Worm (Caenorhabditis elegans) whole organism, L1 larva: ENCODE data around the gene T09F3.4.

Experiments
- C04F5.9 ChIP-seq: sonication (generic microtip); optimal IDR thresholded peaks from 2 replicates; lab custom pipeline; 2016; ENCODE audit warnings: missing genetic modification characterization, missing compliant biosample characterization
- C16A3.4 ChIP-seq: fragments of 150-350 bp; optimal IDR thresholded peaks from 2 replicates; lab custom pipeline; 2014; ENCODE audit warnings: missing biosample characterization, missing genetic modification characterization
- C34B4.2 ChIP-seq: sonication (generic microtip); optimal IDR thresholded peaks from 2 replicates; lab custom pipeline; 2017; ENCODE audit warnings: mild to moderate bottlenecking, missing genetic modification characterization, missing compliant biosample characterization
- Y116A8C.19 ChIP-seq: sonication (generic microtip); optimal IDR thresholded peaks from 2 replicates; lab custom pipeline; 2016; ENCODE audit warnings: missing compliant biosample characterization, missing genetic modification characterization, borderline replicate concordance
- alr-1 ChIP-seq: fragments of 200-800 bp; sonication (Bioruptor generic); optimal IDR thresholded peaks from 2 replicates; lab custom pipeline; 2018; ENCODE audit warnings: borderline replicate concordance, mild to moderate bottlenecking, missing genetic modification characterization, missing compliant biosample characterization
- aly-2 ChIP-seq: fragments of 150-350 bp; optimal IDR thresholded peaks from 2 replicates; lab custom pipeline; 2014; ENCODE audit warnings: missing biosample characterization, missing genetic modification characterization
- blmp-1 ChIP-seq: fragments of 150-350 bp; optimal IDR thresholded peaks from 2 replicates; lab custom pipeline; 2014; ENCODE audit warnings: missing biosample characterization, missing genetic modification characterization
- ceh-63 ChIP-seq: fragments of 200-800 bp; sonication (Bioruptor generic); optimal IDR thresholded peaks from 2 replicates; lab custom pipeline; 2018; ENCODE audit warnings: mild to moderate bottlenecking, missing genetic modification characterization, missing compliant biosample characterization
- ceh-82 ChIP-seq, 3 experiments: fragments of 150-350 bp in 1 of 3; sonication (generic microtip) in 2 of 3; optimal IDR thresholded peaks; 2 replicates each; lab custom pipeline; 2014 to 2017; ENCODE audit warnings: missing biosample characterization in 3 of 3, missing genetic modification characterization in 3 of 3
- ceh-90 ChIP-seq: sonication (generic microtip); optimal IDR thresholded peaks from 2 replicates; lab custom pipeline; 2016; ENCODE audit warnings: missing genetic modification characterization, missing compliant biosample characterization
- dsc-1 ChIP-seq: sonication (generic microtip); optimal IDR thresholded peaks from 2 replicates; lab custom pipeline; 2016; ENCODE audit warnings: mild to moderate bottlenecking, missing genetic modification characterization, missing compliant biosample characterization
- efl-3 ChIP-seq: fragments of 200-800 bp; sonication (Bioruptor generic); optimal IDR thresholded peaks from 2 replicates; lab custom pipeline; 2018; ENCODE audit warnings: mild to moderate bottlenecking, missing genetic modification characterization, missing compliant biosample characterization
- egl-13 ChIP-seq: sonication (generic microtip); optimal IDR thresholded peaks from 2 replicates; lab custom pipeline; 2016; ENCODE audit warnings: missing genotype, missing genetic modification reagents, missing genetic modification characterization, missing compliant biosample characterization
- egl-27 ChIP-seq, 2 experiments: fragments of 150-350 bp in 1 of 2; sonication (generic microtip); optimal IDR thresholded peaks; 3 replicates each; lab custom pipeline; 2017 to 2018; ENCODE audit warnings: missing biosample characterization in 2 of 2, missing genetic modification characterization in 2 of 2, missing genetic modification reagents in 2 of 2
- elt-2 ChIP-seq: sonication (generic microtip); optimal IDR thresholded peaks from 2 replicates; lab custom pipeline; 2016; ENCODE audit warnings: missing genetic modification characterization, mild to moderate bottlenecking, inconsistent platforms, missing compliant biosample characterization, missing genetic modification reagents
- elt-3 ChIP-seq, 6 experiments: fragments of 150-350 bp in 1 of 6; sonication (generic microtip); optimal IDR thresholded peaks; 2 replicates each; lab custom pipeline; 2017 to 2018; ENCODE audit warnings: missing biosample characterization in 6 of 6, missing genetic modification characterization in 6 of 6, inconsistent platforms in 1 of 6
- fkh-10 ChIP-seq: sonication (generic microtip); optimal IDR thresholded peaks from 2 replicates; lab custom pipeline; 2017; ENCODE audit warnings: missing biosample characterization, missing genetic modification reagents, missing genetic modification characterization
- fkh-4 ChIP-seq: sonication (generic microtip); optimal IDR thresholded peaks from 2 replicates; lab custom pipeline; 2016; ENCODE audit warnings: missing compliant biosample characterization, missing genetic modification characterization, borderline replicate concordance
- fos-1 ChIP-seq: fragments of 150-350 bp; optimal IDR thresholded peaks from 2 replicates; lab custom pipeline; 2014; ENCODE audit warnings: missing biosample characterization, missing genetic modification characterization
- grh-1 ChIP-seq: fragments of 200-800 bp; sonication (Bioruptor generic); IDR thresholded peaks from 2 replicates; pipeline ENCODE4 v1.3.6; 2022; ENCODE audit warnings: missing genetic modification reagents, missing genetic modification characterization, missing compliant biosample characterization
- hlh-17 ChIP-seq: fragments of 200-800 bp; sonication (Bioruptor generic); optimal IDR thresholded peaks from 2 replicates; lab custom pipeline; 2018; ENCODE audit warnings: missing genetic modification characterization, mild to moderate bottlenecking, missing compliant biosample characterization, moderate library complexity, borderline replicate concordance
- hlh-4 ChIP-seq: sonication (generic microtip); optimal IDR thresholded peaks from 2 replicates; lab custom pipeline; 2016; ENCODE audit warnings: mild to moderate bottlenecking, missing genetic modification characterization, missing compliant biosample characterization
- irx-1 ChIP-seq: sonication (generic microtip); optimal IDR thresholded peaks from 2 replicates; lab custom pipeline; 2016; ENCODE audit warnings: missing genetic modification characterization, missing compliant biosample characterization
- isw-1 ChIP-seq: fragments of 200-800 bp; sonication (Bioruptor generic); IDR thresholded peaks from 2 replicates; pipeline ENCODE4 v1.3.6; 2022; ENCODE audit warnings: missing genetic modification characterization, missing compliant biosample characterization
- jun-1 ChIP-seq: fragments of 150-350 bp; optimal IDR thresholded peaks from 2 replicates; lab custom pipeline; 2014; ENCODE audit warnings: missing biosample characterization, missing genetic modification reagents, missing genetic modification characterization
- lin-13 ChIP-seq: fragments of 150-350 bp; optimal IDR thresholded peaks from 2 replicates; lab custom pipeline; 2014; ENCODE audit warnings: missing biosample characterization, missing genetic modification reagents, missing genetic modification characterization
- lin-14 ChIP-seq: fragments of 200-800 bp; sonication (Bioruptor generic); optimal IDR thresholded peaks from 2 replicates; lab custom pipeline; 2018; ENCODE audit warnings: mild to moderate bottlenecking, missing genetic modification characterization, moderate library complexity, missing compliant biosample characterization
- lin-39 ChIP-seq: fragments of 150-350 bp; optimal IDR thresholded peaks from 2 replicates; lab custom pipeline; 2014; ENCODE audit warnings: missing biosample characterization, missing genetic modification reagents, missing genetic modification characterization
- lir-3 ChIP-seq: sonication (generic microtip); optimal IDR thresholded peaks from 2 replicates; lab custom pipeline; 2016; ENCODE audit warnings: mild to moderate bottlenecking, missing genetic modification characterization, moderate library complexity, missing compliant biosample characterization; ENCODE audit not compliant: poor library complexity
- mdl-1 ChIP-seq, 2 experiments: fragments of 150-350 bp; optimal IDR thresholded peaks; 2 replicates each; lab custom pipeline; 2014 to 2017; ENCODE audit warnings: missing biosample characterization in 2 of 2, missing genetic modification characterization in 2 of 2, inconsistent platforms in 1 of 2
- mep-1 ChIP-seq: fragments of 150-350 bp; optimal IDR thresholded peaks from 2 replicates; lab custom pipeline; 2014; ENCODE audit warnings: missing biosample characterization, missing genetic modification characterization
- nhr-11 ChIP-seq: fragments of 150-350 bp; optimal IDR thresholded peaks from 2 replicates; lab custom pipeline; 2014; ENCODE audit warnings: missing biosample characterization, missing genetic modification characterization
- nhr-19 ChIP-seq: fragments of 200-800 bp; sonication (Bioruptor generic); conservative IDR thresholded peaks from 2 replicates; pipeline ENCODE4 v1.3.6; 2022; ENCODE audit warnings: missing genetic modification characterization, missing compliant biosample characterization
- nhr-28 ChIP-seq: fragments of 150-350 bp; optimal IDR thresholded peaks from 2 replicates; lab custom pipeline; 2014; ENCODE audit warnings: missing biosample characterization, missing genetic modification characterization
- nhr-47 ChIP-seq: sonication (generic microtip); optimal IDR thresholded peaks from 2 replicates; lab custom pipeline; 2016; ENCODE audit warnings: mild to moderate bottlenecking, missing genetic modification characterization, moderate library complexity, missing compliant biosample characterization
- nhr-76 ChIP-seq: sonication (generic microtip); optimal IDR thresholded peaks from 2 replicates; lab custom pipeline; 2017; ENCODE audit warnings: missing biosample characterization, missing genetic modification characterization
- nhr-77 ChIP-seq: fragments of 150-350 bp; optimal IDR thresholded peaks from 2 replicates; lab custom pipeline; 2014; ENCODE audit warnings: missing biosample characterization, missing genetic modification characterization
- nhr-90 ChIP-seq: sonication (generic microtip); optimal IDR thresholded peaks from 2 replicates; lab custom pipeline; 2016; ENCODE audit warnings: mild to moderate bottlenecking, missing genetic modification characterization, missing compliant biosample characterization; ENCODE audit not compliant: poor library complexity
- pax-3 ChIP-seq: fragments of 200-800 bp; sonication (Bioruptor generic); optimal IDR thresholded peaks from 2 replicates; lab custom pipeline; 2018; ENCODE audit warnings: mild to moderate bottlenecking, missing genetic modification characterization, moderate library complexity, missing compliant biosample characterization
- pqm-1 ChIP-seq: sonication (generic microtip); optimal IDR thresholded peaks from 3 replicates; lab custom pipeline; 2017; ENCODE audit warnings: missing biosample characterization, missing genetic modification characterization
- snu-23 ChIP-seq: sonication (generic microtip); optimal IDR thresholded peaks from 2 replicates; lab custom pipeline; 2016; ENCODE audit warnings: missing genetic modification characterization, missing compliant biosample characterization
- sox-4 ChIP-seq: sonication (generic microtip); optimal IDR thresholded peaks from 2 replicates; lab custom pipeline; 2016; ENCODE audit warnings: missing genetic modification characterization, missing compliant biosample characterization
- sup-37 ChIP-seq: fragments of 200-800 bp; sonication (Bioruptor generic); optimal IDR thresholded peaks from 2 replicates; lab custom pipeline; 2018; ENCODE audit warnings: mild to moderate bottlenecking, missing genetic modification characterization, missing compliant biosample characterization
- swsn-7 ChIP-seq: sonication (generic microtip); optimal IDR thresholded peaks from 2 replicates; lab custom pipeline; 2016; ENCODE audit warnings: missing genetic modification characterization, missing compliant biosample characterization
- tbx-2 ChIP-seq: sonication (generic microtip); optimal IDR thresholded peaks from 2 replicates; lab custom pipeline; 2016; ENCODE audit warnings: missing genetic modification characterization, missing compliant biosample characterization
- tlp-1 ChIP-seq: fragments of 150-350 bp; optimal IDR thresholded peaks from 2 replicates; lab custom pipeline; 2014; ENCODE audit warnings: missing biosample characterization, missing genetic modification characterization
- unc-130 ChIP-seq: fragments of 150-350 bp; optimal IDR thresholded peaks from 2 replicates; lab custom pipeline; 2017; ENCODE audit warnings: missing biosample characterization, missing genetic modification characterization, inconsistent platforms
- unc-30 ChIP-seq: sonication (generic microtip); optimal IDR thresholded peaks from 2 replicates; lab custom pipeline; 2017; ENCODE audit warnings: missing biosample characterization, missing genetic modification characterization
- unc-98 ChIP-seq: fragments of 200-800 bp; sonication (Bioruptor generic); IDR thresholded peaks from 2 replicates; pipeline ENCODE4 v1.3.6; 2022; ENCODE audit warnings: missing genetic modification characterization, missing compliant biosample characterization
- vab-15 ChIP-seq: sonication (generic microtip); optimal IDR thresholded peaks from 2 replicates; lab custom pipeline; 2017; ENCODE audit warnings: missing genotype, mild to moderate bottlenecking, missing genetic modification characterization, missing compliant biosample characterization
- xbp-1 ChIP-seq: sonication (generic microtip); optimal IDR thresholded peaks from 2 replicates; lab custom pipeline; 2016; ENCODE audit warnings: missing genetic modification characterization, missing compliant biosample characterization
- ztf-11 ChIP-seq, 2 experiments: sonication (generic microtip); optimal IDR thresholded peaks; 2 replicates each; lab custom pipeline; 2016 to 2017; ENCODE audit warnings: missing genetic modification characterization in 2 of 2, missing biosample characterization in 1 of 2, missing compliant biosample characterization in 1 of 2

T09F3.4 gene

ce11 chrII:10395303-10395757 lies at the start of gene T09F3.4:
T09F3.4 (plus strand) TSS chrII:10395707.
- TF ChIP-seq ztf-11 (tag; optimal IDR thresholded peaks at IDR 0.05; lab: Kevin White, UChicago), result peak in 1 of 2 experiments; percentile 85
- peak; percentile 84 for TF ChIP-seq sox-4
- TF ChIP-seq mep-1 (tag; lab: Kevin White, UChicago), result peak; percentile 72
- TF ChIP-seq ceh-63 (GFP tag; lab: Kevin White, UChicago), result no peak
- peak; percentile 86 for TF ChIP-seq ceh-90 (tag; lab: Kevin White, UChicago)
- peak in 1 of 3 experiments; percentile 38 for TF ChIP-seq ceh-82 (tag; optimal IDR thresholded peaks at IDR 0.05; lab: Kevin White, UChicago)
- TF ChIP-seq irx-1, result peak; percentile 82
- TF ChIP-seq fos-1 (tag; lab: Kevin White, UChicago), result no peak
- peak; percentile 91 for TF ChIP-seq fkh-4 (tag; lab: Kevin White, UChicago)
- no peak for TF ChIP-seq sup-37 (GFP tag; lab: Kevin White, UChicago)
- peak; percentile 31 for TF ChIP-seq lin-39 (tag; lab: Kevin White, UChicago)
- TF ChIP-seq pqm-1 (tag; lab: Kevin White, UChicago), result no peak
- TF ChIP-seq dsc-1 (tag; lab: Kevin White, UChicago), result peak; percentile 83
- no peak for TF ChIP-seq jun-1 (tag; lab: Kevin White, UChicago)
- no peak for TF ChIP-seq nhr-11 (tag; lab: Kevin White, UChicago)
- TF ChIP-seq pax-3 (tag; lab: Kevin White, UChicago), result peak; percentile 76
- TF ChIP-seq nhr-19 (GFP tag; lab: Robert Waterston, UW), result peak; percentile 75
- TF ChIP-seq Y116A8C.19 (tag; lab: Kevin White, UChicago), result peak; percentile 33
- no peak for TF ChIP-seq efl-3 (GFP tag; lab: Kevin White, UChicago)
- peak; percentile 74 for TF ChIP-seq C04F5.9 (tag; lab: Kevin White, UChicago)
- no peak for TF ChIP-seq aly-2
- peak; percentile 56 for TF ChIP-seq elt-2 (tag; lab: Kevin White, UChicago)
- TF ChIP-seq nhr-90 (tag; lab: Kevin White, UChicago), result peak; percentile 82
- TF ChIP-seq xbp-1, result peak; percentile 78
- TF ChIP-seq nhr-76 (tag; lab: Kevin White, UChicago), result no peak
- no peak for TF ChIP-seq nhr-28 (tag; lab: Kevin White, UChicago)
- peak; percentile 79 for TF ChIP-seq snu-23 (GFP tag; lab: Kevin White, UChicago)
- TF ChIP-seq isw-1 (GFP tag; lab: Robert Waterston, UW), result peak; percentile 48
- TF ChIP-seq elt-3 (tag; optimal IDR thresholded peaks at IDR 0.05; lab: Kevin White, UChicago), result peak in 1 of 6 experiments; percentile 35
- peak; percentile 82 for TF ChIP-seq tbx-2 (tag; lab: Kevin White, UChicago)
- TF ChIP-seq nhr-77 (tag; lab: Kevin White, UChicago), result no peak
- no peak for TF ChIP-seq egl-27 (tag; optimal IDR thresholded peaks at IDR 0.05; lab: Kevin White, UChicago)
- TF ChIP-seq C34B4.2 (tag; lab: Kevin White, UChicago), result no peak
- TF ChIP-seq hlh-4 (tag; lab: Kevin White, UChicago), result peak; percentile 42
- peak; percentile 38 for TF ChIP-seq C16A3.4
- TF ChIP-seq vab-15 (tag; lab: Kevin White, UChicago), result no peak
- TF ChIP-seq mdl-1 (tag; optimal IDR thresholded peaks at IDR 0.05; lab: Kevin White, UChicago), result no peak
- peak; percentile 68 for TF ChIP-seq egl-13
- no peak for TF ChIP-seq tlp-1
- no peak; the same call in 1 of the 2 replicates for TF ChIP-seq unc-98 (GFP tag; lab: Robert Waterston, UW)
- TF ChIP-seq unc-30 (tag; lab: Kevin White, UChicago), result no peak
- peak; percentile 77 for TF ChIP-seq swsn-7 (tag; lab: Kevin White, UChicago)
- TF ChIP-seq alr-1 (tag; lab: Kevin White, UChicago), result no peak
- TF ChIP-seq unc-130 (tag; lab: Kevin White, UChicago), result peak; percentile 44
- TF ChIP-seq lin-14 (GFP tag; lab: Kevin White, UChicago), result peak; percentile 71
- peak; percentile 81 for TF ChIP-seq nhr-47 (tag; lab: Kevin White, UChicago)
- TF ChIP-seq hlh-17, result no peak
- peak; percentile 92 for TF ChIP-seq lir-3 (tag; lab: Kevin White, UChicago)
- peak; percentile 21 for TF ChIP-seq fkh-10 (GFP tag; lab: Kevin White, UChicago)
- TF ChIP-seq grh-1 (GFP tag; lab: Robert Waterston, UW), result peak; percentile 34; the same call in 1 of the 2 replicates
- TF ChIP-seq lin-13 (GFP tag; lab: Kevin White, UChicago), result peak; percentile 10
- peak; percentile 58 for TF ChIP-seq blmp-1
